Worm (Caenorhabditis elegans): ENCODE data around the gene zig-5.

zig-5 gene

ce11 chrIII:10904320-10904961 lies 48.9 kb downstream of the zig-5 start:
- TF ChIP-seq chd-7 (tag; optimal IDR thresholded peaks at IDR 0.05) (no peak), efl-1 (GFP tag; optimal IDR thresholded peaks at IDR 0.05) (peak; percentile 54), dpl-1 (GFP tag; optimal IDR thresholded peaks at IDR 0.05) (peak; percentile 79), lin-35 (GFP tag; optimal IDR thresholded peaks at IDR 0.05) (peak in 1 of 3 experiments; percentile 76), tlf-1 (GFP tag; optimal IDR thresholded peaks at IDR 0.05) (no peak), snpc-1.3 (tag; optimal IDR thresholded peaks at IDR 0.05; ENCODE audit: insufficient read depth) (no peak)

DNA sequence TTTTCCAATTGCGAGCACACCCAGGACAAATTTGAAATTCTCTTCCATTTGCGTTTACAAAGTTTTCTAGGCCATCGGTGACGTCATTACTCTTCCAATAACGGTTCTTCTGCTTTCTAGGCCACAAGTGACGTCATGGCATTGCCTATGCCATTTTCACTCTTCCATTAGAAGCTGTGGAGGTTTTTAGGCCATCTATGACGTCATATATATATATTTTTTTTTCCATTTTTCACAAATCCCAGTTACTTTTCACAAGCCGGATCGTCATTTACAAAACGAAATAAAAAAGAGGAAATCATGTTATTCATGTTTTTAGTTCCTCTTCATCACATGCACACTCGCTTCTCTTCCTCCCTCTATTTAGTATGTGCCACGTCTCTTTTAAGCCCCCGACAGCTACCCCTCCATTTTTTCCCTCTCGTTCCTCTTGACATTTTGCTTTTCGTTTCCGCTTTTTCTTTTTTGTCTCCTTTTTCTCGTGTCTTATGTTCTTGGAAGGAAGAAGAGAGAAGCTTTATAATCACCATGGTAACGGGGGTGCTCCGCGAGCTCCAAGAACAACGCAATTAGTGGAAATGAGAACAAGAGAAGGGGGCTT lies 50.2 kb downstream of the zig-5 start:
- TF ChIP-seq unc-130 (GFP tag; optimal IDR thresholded peaks at IDR 0.05) (no peak), ceh-58 (GFP tag; IDR thresholded peaks at IDR 0.05) (no peak), atf-7 (tag; optimal IDR thresholded peaks at IDR 0.05) (peak; percentile 62), K12H6.12 (tag; optimal IDR thresholded peaks at IDR 0.05) (peak; percentile 12), F57A8.1 (GFP tag; optimal IDR thresholded peaks at IDR 0.05) (no peak), lag-1 (GFP tag; IDR thresholded peaks at IDR 0.05) (no peak)

ce11 chrIII:10902341-10902740 lies 51.0 kb downstream of the zig-5 start, which contains the start of gene unc-119:
unc-119 (plus strand) TSS chrIII:10902641.
- TF ChIP-seq athp-1 (tag; optimal IDR thresholded peaks at IDR 0.05) (no peak), T26A5.8 (tag; optimal IDR thresholded peaks at IDR 0.05) (no peak), lin-54 (GFP tag; optimal IDR thresholded peaks at IDR 0.05) (no peak), ekl-4 (GFP tag; IDR thresholded peaks at IDR 0.05) (no peak)
